Fruit fly (Drosophila melanogaster): ENCODE measurements around the gene Rab26.

- TF ChIP-seq pan (optimal IDR thresholded peaks at IDR 0.05) (no peak), usp (GFP tag; optimal IDR thresholded peaks at IDR 0.05) (no peak)
These were observed 42.0 kb upstream of the Rab26 start for dm6 chr3L:21276296-21277257.
